Fruit fly (Drosophila melanogaster): ENCODE results near the gene CG7632.

CG7632 gene

dm6 chr3L:21304400-21304799, at the start of gene CG7632, which contains the start of gene CG11309:
Gene CG7632 (plus strand): TSS chr3L:21304697.
Gene CG11309 (minus strand): TSS chr3L:21304658.
- peak; percentile 100 for TF ChIP-seq CG33017 (tag; optimal IDR thresholded peaks at IDR 0.05)
- peak; percentile 96 for TF ChIP-seq cic (GFP tag; optimal IDR thresholded peaks at IDR 0.05)
- peak; percentile 100 for TF ChIP-seq CG7101 (tag; optimal IDR thresholded peaks at IDR 0.05)
- peak; percentile 99 for TF ChIP-seq CG14711 (tag; optimal IDR thresholded peaks at IDR 0.05)
- TF ChIP-seq cnc (optimal IDR thresholded peaks at IDR 0.05): no peak
- TF ChIP-seq CG5204 (GFP tag; optimal IDR thresholded peaks at IDR 0.05): peak; percentile 99
- peak; percentile 100 for TF ChIP-seq bab1 (GFP tag; optimal IDR thresholded peaks at IDR 0.05)
- TF ChIP-seq CG1620 (GFP tag; optimal IDR thresholded peaks at IDR 0.05): peak; percentile 99
- peak; percentile 99 for TF ChIP-seq Hr96 (GFP tag; optimal IDR thresholded peaks at IDR 0.05)
- peak; percentile 98 for TF ChIP-seq Clk (GFP tag; optimal IDR thresholded peaks at IDR 0.05)
- TF ChIP-seq CG11617 (GFP tag; optimal IDR thresholded peaks at IDR 0.05): peak; percentile 100
- peak; percentile 98 for TF ChIP-seq kay (GFP tag; ENCODE audit: borderline replicate concordance)
- peak; percentile 96 for TF ChIP-seq pad (GFP tag; optimal IDR thresholded peaks at IDR 0.05)
- peak; percentile 99 for TF ChIP-seq Crg-1 (GFP tag; optimal IDR thresholded peaks at IDR 0.05)
- peak; percentile 98 for TF ChIP-seq ovo (GFP tag; optimal IDR thresholded peaks at IDR 0.05)
- TF ChIP-seq Mnt (GFP tag; optimal IDR thresholded peaks at IDR 0.05): peak; percentile 99
- TF ChIP-seq tj (GFP tag; optimal IDR thresholded peaks at IDR 0.05): peak; percentile 96
- peak; percentile 99 for TF ChIP-seq toe (GFP tag; optimal IDR thresholded peaks at IDR 0.05)
- TF ChIP-seq CG12768 (GFP tag; optimal IDR thresholded peaks at IDR 0.05): peak; percentile 100
- TF ChIP-seq CG7045 (GFP tag; optimal IDR thresholded peaks at IDR 0.05): peak; percentile 100

- no peak for TF ChIP-seq bab1 (GFP tag; optimal IDR thresholded peaks at IDR 0.05)
- TF ChIP-seq toe (GFP tag; optimal IDR thresholded peaks at IDR 0.05): no peak
- TF ChIP-seq Crg-1 (GFP tag; optimal IDR thresholded peaks at IDR 0.05): no peak
- TF ChIP-seq kay (GFP tag; ENCODE audit: borderline replicate concordance): no peak
- TF ChIP-seq Mnt (GFP tag; optimal IDR thresholded peaks at IDR 0.05): no peak
- no peak for TF ChIP-seq CG7045 (GFP tag; optimal IDR thresholded peaks at IDR 0.05)
- no peak for TF ChIP-seq tj (GFP tag; optimal IDR thresholded peaks at IDR 0.05)
- TF ChIP-seq CG1620 (GFP tag; optimal IDR thresholded peaks at IDR 0.05): no peak
- no peak for TF ChIP-seq Hr96 (GFP tag; optimal IDR thresholded peaks at IDR 0.05)
- TF ChIP-seq CG12768 (GFP tag; optimal IDR thresholded peaks at IDR 0.05): no peak
- TF ChIP-seq pad (GFP tag; optimal IDR thresholded peaks at IDR 0.05): no peak
- TF ChIP-seq CG5204 (GFP tag; optimal IDR thresholded peaks at IDR 0.05): no peak
Measured at dm6 chr3L:21256062-21257023, 48.2 kb upstream of the CG7632 start.

dm6 chr3L:21257731-21258130, 46.8 kb upstream of the CG7632 start, which contains the start of gene CG43218:
Gene CG43218 (plus strand): TSS chr3L:21258020.
- TF ChIP-seq kay (GFP tag; ENCODE audit: borderline replicate concordance) (no peak), CG1620 (GFP tag; optimal IDR thresholded peaks at IDR 0.05) (no peak), CG12768 (GFP tag; optimal IDR thresholded peaks at IDR 0.05) (no peak), Mnt (GFP tag; optimal IDR thresholded peaks at IDR 0.05) (no peak), cic (GFP tag; optimal IDR thresholded peaks at IDR 0.05) (no peak), CG14711 (tag; optimal IDR thresholded peaks at IDR 0.05) (no peak), Hr96 (GFP tag; optimal IDR thresholded peaks at IDR 0.05) (no peak), cnc (optimal IDR thresholded peaks at IDR 0.05) (no peak), toe (GFP tag; optimal IDR thresholded peaks at IDR 0.05) (no peak), tj (GFP tag; optimal IDR thresholded peaks at IDR 0.05) (no peak), ovo (GFP tag; optimal IDR thresholded peaks at IDR 0.05) (no peak), pad (GFP tag; optimal IDR thresholded peaks at IDR 0.05) (no peak), Crg-1 (GFP tag; optimal IDR thresholded peaks at IDR 0.05) (no peak), CG33017 (tag; optimal IDR thresholded peaks at IDR 0.05) (no peak), bab1 (GFP tag; optimal IDR thresholded peaks at IDR 0.05) (no peak), CG5204 (GFP tag; optimal IDR thresholded peaks at IDR 0.05) (no peak), CG7101 (tag; optimal IDR thresholded peaks at IDR 0.05) (no peak), CG11617 (GFP tag; optimal IDR thresholded peaks at IDR 0.05) (no peak)

- TF ChIP-seq CG11617 (GFP tag; optimal IDR thresholded peaks at IDR 0.05): no peak
- TF ChIP-seq toe (GFP tag; optimal IDR thresholded peaks at IDR 0.05): no peak
- no peak for TF ChIP-seq Clk (GFP tag; optimal IDR thresholded peaks at IDR 0.05)
- no peak for TF ChIP-seq Hr96 (GFP tag; optimal IDR thresholded peaks at IDR 0.05)
- no peak for TF ChIP-seq tj (GFP tag; optimal IDR thresholded peaks at IDR 0.05)
- no peak for TF ChIP-seq kay (GFP tag; ENCODE audit: borderline replicate concordance)
- TF ChIP-seq CG5204 (GFP tag; optimal IDR thresholded peaks at IDR 0.05): no peak
- no peak for TF ChIP-seq CG7045 (GFP tag; optimal IDR thresholded peaks at IDR 0.05)
- TF ChIP-seq cic (GFP tag; optimal IDR thresholded peaks at IDR 0.05): no peak
- no peak for TF ChIP-seq Crg-1 (GFP tag; optimal IDR thresholded peaks at IDR 0.05)
- TF ChIP-seq CG1620 (GFP tag; optimal IDR thresholded peaks at IDR 0.05): no peak
- TF ChIP-seq CG7101 (tag; optimal IDR thresholded peaks at IDR 0.05): no peak
- TF ChIP-seq CG12768 (GFP tag; optimal IDR thresholded peaks at IDR 0.05): no peak
- no peak for TF ChIP-seq CG14711 (tag; optimal IDR thresholded peaks at IDR 0.05)
- TF ChIP-seq CG33017 (tag; optimal IDR thresholded peaks at IDR 0.05): no peak
- TF ChIP-seq bab1 (GFP tag; optimal IDR thresholded peaks at IDR 0.05): no peak
- TF ChIP-seq ovo (GFP tag; optimal IDR thresholded peaks at IDR 0.05): no peak
- TF ChIP-seq cnc (optimal IDR thresholded peaks at IDR 0.05): no peak
- no peak for TF ChIP-seq Mnt (GFP tag; optimal IDR thresholded peaks at IDR 0.05)
- no peak for TF ChIP-seq pad (GFP tag; optimal IDR thresholded peaks at IDR 0.05)
Measured at dm6 chr3L:21259257-21259656, 45.2 kb upstream of the CG7632 start.

- no peak for TF ChIP-seq cnc (optimal IDR thresholded peaks at IDR 0.05)
- TF ChIP-seq tj (GFP tag; optimal IDR thresholded peaks at IDR 0.05): peak; percentile 17
- no peak for TF ChIP-seq pad (GFP tag; optimal IDR thresholded peaks at IDR 0.05)
- no peak for TF ChIP-seq Crg-1 (GFP tag; optimal IDR thresholded peaks at IDR 0.05)
- no peak for TF ChIP-seq Mnt (GFP tag; optimal IDR thresholded peaks at IDR 0.05)
Measured at dm6 chr3L:21261403-21262164, 42.9 kb upstream of the CG7632 start.
